Worm (Caenorhabditis elegans): ENCODE measurements around the gene tbc-1.
A peak's percentile ranks its signal among the peaks of the same experiment; 100 is the strongest.

The tbc-1 gene

ce11 chrX:14975467-14976167, 5.1 kb downstream of the tbc-1 start, which contains the start of gene F20D1.3 (continued):
- TF ChIP-seq mdl-1 (tag; optimal IDR thresholded peaks at IDR 0.05) (peak in 1 of 2 experiments; percentile 85), daf-12 (tag; optimal IDR thresholded peaks at IDR 0.05) (no peak), nhr-42 (GFP tag; IDR thresholded peaks at IDR 0.05) (no peak), ZK337.2 (GFP tag; IDR thresholded peaks at IDR 0.05) (no peak), ces-1 (GFP tag; optimal IDR thresholded peaks at IDR 0.05) (no peak), D1046.2 (GFP tag; IDR thresholded peaks at IDR 0.05) (0 out of 2 replicates have a peak, but pooled peaks have one; percentile 44), zag-1 (tag; optimal IDR thresholded peaks at IDR 0.05) (no peak), lin-39 (tag; optimal IDR thresholded peaks at IDR 0.05) (no peak), nhr-77 (tag; optimal IDR thresholded peaks at IDR 0.05) (peak; percentile 29), hlh-30 (tag; optimal IDR thresholded peaks at IDR 0.05; ENCODE audit: insufficient read depth) (peak; percentile 70), madf-5 (GFP tag; IDR thresholded peaks at IDR 0.05) (no peak), sdz-12 (GFP tag; optimal IDR thresholded peaks at IDR 0.05) (no peak), dmd-6 (GFP tag; IDR thresholded peaks at IDR 0.05) (peak; percentile 32; the same call in 1 of the 2 replicates), dve-1 (tag; optimal IDR thresholded peaks at IDR 0.05; ENCODE audit: insufficient read depth) (peak; percentile 75), dmd-9 (GFP tag; IDR thresholded peaks at IDR 0.05) (no peak), set-16 (GFP tag; IDR thresholded peaks at IDR 0.05) (no peak), fkh-10 (GFP tag; optimal IDR thresholded peaks at IDR 0.05) (peak; percentile 61), nhr-6 (tag; optimal IDR thresholded peaks at IDR 0.05) (no peak), skn-1 (tag; optimal IDR thresholded peaks at IDR 0.05) (no peak), spr-1 (tag; optimal IDR thresholded peaks at IDR 0.05) (peak; percentile 11), daf-19 (GFP tag; conservative IDR thresholded peaks at IDR 0.05) (no peak), dpl-1 (GFP tag; optimal IDR thresholded peaks at IDR 0.05) (peak; percentile 65), jun-1 (tag; optimal IDR thresholded peaks at IDR 0.05) (peak; percentile 60)

- TF ChIP-seq sdz-12 (GFP tag; optimal IDR thresholded peaks at IDR 0.05) (no peak), nhr-25 (tag; optimal IDR thresholded peaks at IDR 0.05; ENCODE audit: borderline replicate concordance, insufficient read depth) (no peak), lsy-2 (tag; optimal IDR thresholded peaks at IDR 0.05) (no peak), lim-7 (GFP tag; IDR thresholded peaks at IDR 0.05) (0 out of 2 replicates have a peak, but pooled peaks have one; percentile 13), cey-2 (tag; optimal IDR thresholded peaks at IDR 0.05; ENCODE audit: borderline replicate concordance, insufficient read depth) (no peak), mes-2 (tag; optimal IDR thresholded peaks at IDR 0.05; ENCODE audit: poor library complexity, severe bottlenecking) (peak; percentile 14), nhr-41 (GFP tag; IDR thresholded peaks at IDR 0.05) (no peak), snpc-1.2 (GFP tag; IDR thresholded peaks at IDR 0.05) (0 out of 2 replicates have a peak, but pooled peaks have one; percentile 35), ces-1 (GFP tag; optimal IDR thresholded peaks at IDR 0.05) (peak; percentile 44), F26F4.8 (GFP tag; conservative IDR thresholded peaks at IDR 0.05) (0 out of 2 replicates have a peak, but pooled peaks have one; percentile 19), dmd-8 (GFP tag; IDR thresholded peaks at IDR 0.05) (no peak), aha-1 (tag) (peak; percentile 91), gei-8 (GFP tag; optimal IDR thresholded peaks at IDR 0.05) (no peak), ZK546.5 (tag; optimal IDR thresholded peaks at IDR 0.05) (no peak), lin-29 (GFP tag; IDR thresholded peaks at IDR 0.05) (no peak), F10B5.3 (tag; optimal IDR thresholded peaks at IDR 0.05) (no peak), ctbp-1 (GFP tag; IDR thresholded peaks at IDR 0.05) (no peak), ama-1 (optimal IDR thresholded peaks at IDR 0.05) (no peak), nhr-237 (tag; optimal IDR thresholded peaks at IDR 0.05) (no peak), spr-3 (GFP tag; optimal IDR thresholded peaks at IDR 0.05) (no peak), mxl-3 (GFP tag; optimal IDR thresholded peaks at IDR 0.05) (no peak)
These were observed 6.4 kb downstream of the tbc-1 start for ce11 chrX:14976840-14977534.
